Worm (Caenorhabditis elegans) whole organism, L4 larva: ENCODE measurements around the gene Y39A1A.20.

Source experiments
- R02D3.7 ChIP-seq: fragments of 150-350 bp; sonication (generic microtip); optimal IDR thresholded peaks from 3 replicates; lab custom pipeline; 2014; ENCODE audit warnings: missing biosample characterization, missing genetic modification characterization
- ZK546.5 ChIP-seq, 2 experiments: sonication (generic microtip); optimal IDR thresholded peaks; 2 replicates each; lab custom pipeline; 2017; ENCODE audit warnings: missing biosample characterization in 2 of 2, missing genetic modification characterization in 2 of 2
- aha-1 ChIP-seq: fragments of 150-350 bp; peaks from one replicate; lab custom pipeline; 2014; ENCODE audit warnings: missing biosample characterization, missing genetic modification characterization
- arid-1 ChIP-seq: fragments of 200-800 bp; sonication (Bioruptor generic); conservative IDR thresholded peaks from 2 replicates; pipeline ENCODE4 v1.3.6; 2022; ENCODE audit warnings: missing genetic modification reagents, missing genetic modification characterization, missing compliant biosample characterization
- attf-4 ChIP-seq: sonication (generic microtip); optimal IDR thresholded peaks from 3 replicates; lab custom pipeline; 2017; ENCODE audit warnings: missing biosample characterization, missing genetic modification characterization
- ceh-20 ChIP-seq: fragments of 200-800 bp; sonication (Bioruptor generic); IDR thresholded peaks from 2 replicates; pipeline ENCODE4 v1.3.6; 2022; ENCODE audit warnings: missing genetic modification reagents, missing genetic modification characterization, missing compliant biosample characterization
- ceh-44 ChIP-seq: fragments of 200-800 bp; sonication (Bioruptor generic); IDR thresholded peaks from 2 replicates; pipeline ENCODE4 v1.3.6; 2022; ENCODE audit warnings: missing genetic modification reagents, missing genetic modification characterization, missing compliant biosample characterization
- ceh-62 ChIP-seq: sonication (generic microtip); optimal IDR thresholded peaks from 2 replicates; lab custom pipeline; 2017; ENCODE audit warnings: missing biosample characterization, missing genetic modification characterization
- ctbp-1 ChIP-seq: fragments of 200-800 bp; sonication (Bioruptor generic); IDR thresholded peaks from 2 replicates; pipeline ENCODE4 v1.3.6; 2022; ENCODE audit warnings: missing genetic modification reagents, missing genetic modification characterization, missing compliant biosample characterization
- daf-16 ChIP-seq, 3 experiments: sonication (generic microtip); optimal IDR thresholded peaks; 2 replicates each; lab custom pipeline; 2016 to 2017; ENCODE audit warnings: missing genetic modification characterization in 3 of 3, missing genetic modification reagents in 3 of 3, mild to moderate bottlenecking in 2 of 3, missing compliant biosample characterization in 2 of 3, missing biosample characterization in 1 of 3, moderate library complexity in 1 of 3
- daf-19 ChIP-seq: fragments of 200-800 bp; sonication (Bioruptor generic); conservative IDR thresholded peaks from 2 replicates; pipeline ENCODE4 v1.3.6; 2022; ENCODE audit warnings: missing genetic modification characterization, missing compliant biosample characterization
- dpl-1 ChIP-seq: fragments of 150-350 bp; optimal IDR thresholded peaks from 2 replicates; lab custom pipeline; 2014; ENCODE audit warnings: missing biosample characterization, missing genetic modification reagents, missing genetic modification characterization
- gei-8 ChIP-seq: fragments of 200-800 bp; sonication (Bioruptor generic); optimal IDR thresholded peaks from 2 replicates; lab custom pipeline; 2018; ENCODE audit warnings: mild to moderate bottlenecking, missing genetic modification characterization, missing compliant biosample characterization
- hif-1 ChIP-seq, 2 experiments: sonication (generic microtip); optimal IDR thresholded peaks; 2 replicates each; lab custom pipeline; 2016 to 2017; ENCODE audit warnings: missing compliant biosample characterization in 2 of 2, missing genetic modification characterization in 2 of 2, missing genetic modification reagents in 2 of 2, missing genotype in 2 of 2, mild to moderate bottlenecking in 1 of 2
- hlh-30 ChIP-seq: sonication (generic microtip); optimal IDR thresholded peaks from 2 replicates; lab custom pipeline; 2017; ENCODE audit warnings: antibody characterized with exemption, mild to moderate bottlenecking, missing genetic modification characterization, missing compliant biosample characterization; ENCODE audit not compliant: insufficient read depth
- mdl-1 ChIP-seq, 2 experiments: fragments of 150-350 bp in 1 of 2; sonication (generic microtip) in 1 of 2; optimal IDR thresholded peaks; 2 replicates each; lab custom pipeline; 2014 to 2017; ENCODE audit warnings: missing biosample characterization in 2 of 2, missing genetic modification characterization in 2 of 2
- mxl-2 ChIP-seq: fragments of 200-800 bp; sonication (Bioruptor generic); conservative IDR thresholded peaks from 2 replicates; pipeline ENCODE4 v1.3.6; 2022; ENCODE audit warnings: missing genetic modification reagents, missing genetic modification characterization, missing compliant biosample characterization
- nhr-10 ChIP-seq: fragments of 150-350 bp; optimal IDR thresholded peaks from 2 replicates; lab custom pipeline; 2014; ENCODE audit warnings: missing biosample characterization, missing genetic modification characterization
- nhr-25 ChIP-seq: sonication (generic microtip); optimal IDR thresholded peaks from 2 replicates; lab custom pipeline; 2017; ENCODE audit warnings: missing genetic modification characterization, mild to moderate bottlenecking, missing compliant biosample characterization, antibody characterized with exemption, moderate library complexity, borderline replicate concordance; ENCODE audit not compliant: insufficient read depth
- nhr-28 ChIP-seq: fragments of 150-350 bp; optimal IDR thresholded peaks from 2 replicates; lab custom pipeline; 2014; ENCODE audit warnings: missing biosample characterization, missing genetic modification characterization
- nhr-41 ChIP-seq: fragments of 200-800 bp; sonication (Bioruptor generic); IDR thresholded peaks from 2 replicates; pipeline ENCODE4 v1.3.6; 2022; ENCODE audit warnings: missing genetic modification reagents, missing genetic modification characterization, missing compliant biosample characterization
- nhr-48 ChIP-seq: sonication (generic microtip); optimal IDR thresholded peaks from 2 replicates; lab custom pipeline; 2016; ENCODE audit warnings: mild to moderate bottlenecking, missing genetic modification characterization, missing compliant biosample characterization
- nhr-76 ChIP-seq: fragments of 150-350 bp; optimal IDR thresholded peaks from 2 replicates; lab custom pipeline; 2014; ENCODE audit warnings: missing biosample characterization, missing genetic modification characterization
- sdz-12 ChIP-seq: fragments of 200-800 bp; sonication (Bioruptor generic); optimal IDR thresholded peaks from 2 replicates; lab custom pipeline; 2018; ENCODE audit warnings: mild to moderate bottlenecking, missing genetic modification characterization, missing compliant biosample characterization
- set-16 ChIP-seq: fragments of 200-800 bp; sonication (Bioruptor generic); IDR thresholded peaks from 2 replicates; pipeline ENCODE4 v1.3.6; 2022; ENCODE audit warnings: missing genetic modification reagents, missing genetic modification characterization, missing compliant biosample characterization
- snpc-1.2 ChIP-seq: fragments of 200-800 bp; sonication (Bioruptor generic); IDR thresholded peaks from 2 replicates; pipeline ENCODE4 v1.3.6; 2022; ENCODE audit warnings: missing genetic modification reagents, missing genetic modification characterization, missing compliant biosample characterization
- snpc-4 ChIP-seq: fragments of 150-350 bp; optimal IDR thresholded peaks from 2 replicates; lab custom pipeline; 2014; ENCODE audit warnings: missing biosample characterization, missing genetic modification characterization
- unc-62 ChIP-seq, 3 experiments: fragments of 150-350 bp in 1 of 3; sonication (generic microtip); optimal IDR thresholded peaks in 2 of 3; peaks in 1 of 3; 1 replicate in 1 of 3; 2 replicates in 2 of 3; lab custom pipeline; 2014 to 2017; ENCODE audit warnings: missing biosample characterization in 3 of 3, missing genetic modification characterization in 3 of 3, missing genetic modification reagents in 3 of 3, missing genotype in 1 of 3
- vab-7 ChIP-seq: fragments of 200-800 bp; sonication (Bioruptor generic); IDR thresholded peaks from 2 replicates; pipeline ENCODE4 v1.3.6; 2022; ENCODE audit warnings: missing genetic modification reagents, missing genetic modification characterization, missing compliant biosample characterization

Gene Y39A1A.20

DNA sequence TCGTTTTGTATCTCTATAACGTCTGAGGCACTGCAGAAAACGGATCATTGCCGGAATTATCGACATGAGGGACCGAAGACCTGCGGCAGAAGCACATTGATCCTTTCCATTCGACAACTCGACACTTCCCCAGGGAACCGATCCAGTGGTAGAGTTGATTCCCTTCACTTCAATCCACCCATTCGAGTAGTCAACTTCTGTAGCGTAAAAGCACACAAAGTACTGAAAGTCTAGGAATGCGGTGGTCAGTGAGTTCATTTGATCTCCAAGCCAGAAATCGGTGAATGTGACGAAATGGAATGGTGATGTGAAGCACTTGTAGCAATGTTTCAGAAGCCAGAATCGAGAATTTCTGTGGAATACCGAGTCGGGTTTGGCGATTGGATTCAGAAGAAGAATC, 4.1 kb upstream of the Y39A1A.20 start:
- no peak for TF ChIP-seq ZK546.5 (tag; optimal IDR thresholded peaks at IDR 0.05; lab: Kevin White, UChicago)
- TF ChIP-seq nhr-76 (tag; lab: Kevin White, UChicago) = no peak
- peak in 1 of 2 experiments; percentile 95 for TF ChIP-seq unc-62 (GFP tag; optimal IDR thresholded peaks at IDR 0.05 in 1 of 2; lab: Kevin White, UChicago)
- no peak for TF ChIP-seq unc-62 (tag; optimal IDR thresholded peaks at IDR 0.05; lab: Kevin White, UChicago)
- no peak for TF ChIP-seq R02D3.7 (tag; lab: Kevin White, UChicago)
- no peak for TF ChIP-seq daf-19
- TF ChIP-seq, all 104 proteins: peak for 1

DNA sequence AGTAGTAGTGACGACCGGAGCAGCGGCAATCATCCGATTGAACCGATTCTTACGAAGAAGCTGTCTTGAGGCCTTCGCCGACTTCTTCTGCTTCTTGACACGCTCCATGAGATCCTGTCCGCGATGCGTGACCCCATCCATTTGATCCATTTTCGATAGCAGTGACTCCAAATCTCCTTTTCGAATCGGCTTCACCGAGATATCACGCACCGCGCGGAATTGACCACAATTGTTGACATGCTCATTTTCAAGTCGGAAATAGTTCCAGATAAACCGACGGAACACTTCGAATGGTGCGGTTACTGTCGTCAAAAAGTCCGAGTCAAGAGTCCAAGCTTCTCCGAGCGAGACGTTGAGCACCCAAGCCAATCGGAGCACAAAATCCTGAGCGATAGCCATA, 3.5 kb upstream of the Y39A1A.20 start:
- TF ChIP-seq aha-1 (tag; lab: Kevin White, UChicago) = peak; percentile 88
- no peak for TF ChIP-seq mdl-1 (tag; optimal IDR thresholded peaks at IDR 0.05; lab: Kevin White, UChicago)
- TF ChIP-seq ceh-62 (tag; lab: Kevin White, UChicago) = no peak

DNA sequence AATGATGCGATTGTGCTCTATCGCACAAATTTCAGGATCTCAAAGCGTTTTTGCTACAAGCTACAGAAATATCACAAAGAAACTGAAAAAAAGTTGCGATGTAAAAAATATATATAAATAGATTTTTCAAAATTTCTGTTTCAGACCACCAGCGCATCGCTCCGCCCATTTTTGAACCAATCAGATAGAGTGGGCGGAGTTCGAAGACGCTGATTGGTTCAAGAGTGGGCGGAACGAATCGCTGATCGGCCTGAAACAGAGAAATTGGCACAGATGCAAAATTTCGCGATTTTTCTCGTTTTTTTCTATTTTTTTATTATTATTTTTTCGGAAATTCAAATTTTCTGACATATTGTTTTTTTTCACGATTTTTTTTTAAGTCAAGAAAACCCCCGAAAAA, 2.4 kb upstream of the Y39A1A.20 start:
- no peak for TF ChIP-seq ZK546.5 (tag; optimal IDR thresholded peaks at IDR 0.05; lab: Kevin White, UChicago)
- no peak for TF ChIP-seq hif-1 (tag; optimal IDR thresholded peaks at IDR 0.05; lab: Kevin White, UChicago)

ce11 chrIII:10694294-10694693, 6.1 kb downstream of the Y39A1A.20 start, which contains the start of the genes Y39A1A.18 and fmo-3:
Y39A1A.18 (minus strand) TSS chrIII:10694485.
fmo-3 (plus strand) TSS chrIII:10694681.
- TF ChIP-seq dpl-1 (GFP tag; lab: Kevin White, UChicago) (no peak), attf-4 (no peak), nhr-28 (tag; lab: Kevin White, UChicago) (peak; percentile 38)

DNA sequence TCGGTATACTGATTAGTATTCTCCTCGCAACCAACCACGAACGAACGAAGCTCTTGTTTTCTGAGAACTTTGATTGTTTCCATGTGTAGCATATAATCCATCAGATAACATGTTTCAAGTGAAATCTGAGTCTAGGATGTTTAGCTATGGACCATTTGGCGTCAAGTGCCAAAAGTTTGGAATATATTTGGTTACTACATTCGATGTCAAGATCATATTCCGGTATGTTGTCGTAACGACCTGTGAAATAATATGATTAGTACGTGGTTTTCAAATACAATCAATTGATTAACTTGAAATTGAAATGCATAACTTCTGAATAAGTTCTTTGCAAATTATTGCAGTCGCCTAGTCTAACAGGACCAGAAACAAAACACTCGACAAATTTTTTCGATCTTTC, 9.3 kb downstream of the Y39A1A.20 start, which contains the start of gene Y39A1A.17:
TSS of gene Y39A1A.17 (minus strand) at position 101 of the 400 bp plus-strand sequence.
- TF ChIP-seq nhr-48 (no peak), daf-16 (GFP tag; optimal IDR thresholded peaks at IDR 0.05; lab: Kevin White, UChicago) (no peak), daf-16 (tag; optimal IDR thresholded peaks at IDR 0.05; lab: Kevin White, UChicago) (no peak), mxl-2 (GFP tag; lab: Robert Waterston, UW) (no peak), snpc-1.2 (no peak), ceh-20 (GFP tag; lab: Robert Waterston, UW) (no peak), set-16 (GFP tag; lab: Robert Waterston, UW) (no peak), snpc-4 (tag; lab: Kevin White, UChicago) (no peak), sdz-12 (GFP tag; lab: Kevin White, UChicago) (no peak)

- TF ChIP-seq dpl-1 (GFP tag; lab: Kevin White, UChicago) = no peak
- peak; percentile 64 for TF ChIP-seq aha-1 (tag; lab: Kevin White, UChicago)
- TF ChIP-seq nhr-41 (GFP tag; lab: Robert Waterston, UW) = no peak
- no peak for TF ChIP-seq mdl-1 (tag; optimal IDR thresholded peaks at IDR 0.05; lab: Kevin White, UChicago)
- no peak for TF ChIP-seq nhr-25 (tag; lab: Kevin White, UChicago)
- TF ChIP-seq, all 104 proteins: peak for 1
Observed at ce11 chrIII:10689057-10689456, 11.3 kb downstream of the Y39A1A.20 start, which contains the start of gene Y39A1A.31. Y39A1A.31 (minus strand) TSS chrIII:10689157.

ce11 chrIII:10678971-10679370, 21.4 kb downstream of the Y39A1A.20 start, which contains the start of gene Y39A1A.16:
Y39A1A.16 (plus strand) TSS chrIII:10679271.
- TF ChIP-seq vab-7 = no peak

- TF ChIP-seq ZK546.5 (tag; optimal IDR thresholded peaks at IDR 0.05; lab: Kevin White, UChicago) (no peak), gei-8 (GFP tag; lab: Kevin White, UChicago) (no peak), daf-19 (no peak), aha-1 (tag; lab: Kevin White, UChicago) (peak; percentile 24), mdl-1 (tag; optimal IDR thresholded peaks at IDR 0.05; lab: Kevin White, UChicago) (no peak), arid-1 (GFP tag; lab: Robert Waterston, UW) (no peak), nhr-10 (tag; lab: Kevin White, UChicago) (no peak), ctbp-1 (GFP tag; lab: Robert Waterston, UW) (no peak), hlh-30 (tag; lab: Kevin White, UChicago) (peak; percentile 5), ceh-44 (no peak), unc-62 (GFP tag; optimal IDR thresholded peaks at IDR 0.05 in 1 of 2; lab: Kevin White, UChicago) (peak in 1 of 2 experiments; percentile 40), unc-62 (tag; optimal IDR thresholded peaks at IDR 0.05; lab: Kevin White, UChicago) (no peak)
Observed at ce11 chrIII:10671894-10672293, 28.5 kb downstream of the Y39A1A.20 start.
